Worm (Caenorhabditis elegans) whole organism, L1 larva: ENCODE results near the gene hpo-8.
A peak's percentile ranks its signal among the peaks of the same experiment; 100 is the strongest.

Experiments
- C16A3.4 ChIP-seq: fragments of 150-350 bp; optimal IDR thresholded peaks from 2 replicates; lab custom pipeline; 2014; ENCODE audit warnings: missing biosample characterization, missing genetic modification characterization
- alr-1 ChIP-seq: fragments of 200-800 bp; sonication (Bioruptor generic); optimal IDR thresholded peaks from 2 replicates; lab custom pipeline; 2018; ENCODE audit warnings: borderline replicate concordance, mild to moderate bottlenecking, missing genetic modification characterization, missing compliant biosample characterization
- aly-2 ChIP-seq: fragments of 150-350 bp; optimal IDR thresholded peaks from 2 replicates; lab custom pipeline; 2014; ENCODE audit warnings: missing biosample characterization, missing genetic modification characterization
- blmp-1 ChIP-seq: fragments of 150-350 bp; optimal IDR thresholded peaks from 2 replicates; lab custom pipeline; 2014; ENCODE audit warnings: missing biosample characterization, missing genetic modification characterization
- ceh-8 ChIP-seq: fragments of 200-800 bp; sonication (Bioruptor generic); optimal IDR thresholded peaks from 2 replicates; lab custom pipeline; 2018; ENCODE audit warnings: mild to moderate bottlenecking, missing genetic modification characterization, moderate library complexity, missing compliant biosample characterization
- dsc-1 ChIP-seq: sonication (generic microtip); optimal IDR thresholded peaks from 2 replicates; lab custom pipeline; 2016; ENCODE audit warnings: mild to moderate bottlenecking, missing genetic modification characterization, missing compliant biosample characterization
- efl-1 ChIP-seq, 4 experiments: fragments of 150-350 bp; optimal IDR thresholded peaks in 3 of 4; peaks in 1 of 4; 1 replicate in 1 of 4; 2 replicates in 3 of 4; lab custom pipeline; 2014; ENCODE audit warnings: missing biosample characterization in 2 of 4, missing genetic modification characterization in 2 of 4, missing genetic modification reagents in 2 of 4
- fkh-4 ChIP-seq: sonication (generic microtip); optimal IDR thresholded peaks from 2 replicates; lab custom pipeline; 2016; ENCODE audit warnings: missing compliant biosample characterization, missing genetic modification characterization, borderline replicate concordance
- isw-1 ChIP-seq: fragments of 200-800 bp; sonication (Bioruptor generic); IDR thresholded peaks from 2 replicates; pipeline ENCODE4 v1.3.6; 2022; ENCODE audit warnings: missing genetic modification characterization, missing compliant biosample characterization
- jun-1 ChIP-seq: fragments of 150-350 bp; optimal IDR thresholded peaks from 2 replicates; lab custom pipeline; 2014; ENCODE audit warnings: missing biosample characterization, missing genetic modification reagents, missing genetic modification characterization
- lin-14 ChIP-seq: fragments of 200-800 bp; sonication (Bioruptor generic); optimal IDR thresholded peaks from 2 replicates; lab custom pipeline; 2018; ENCODE audit warnings: mild to moderate bottlenecking, missing genetic modification characterization, moderate library complexity, missing compliant biosample characterization
- lin-39 ChIP-seq: fragments of 150-350 bp; optimal IDR thresholded peaks from 2 replicates; lab custom pipeline; 2014; ENCODE audit warnings: missing biosample characterization, missing genetic modification reagents, missing genetic modification characterization
- mab-9 ChIP-seq: fragments of 200-800 bp; sonication (Bioruptor generic); IDR thresholded peaks from 2 replicates; pipeline ENCODE4 v1.3.6; 2022; ENCODE audit warnings: missing genetic modification reagents, missing genetic modification characterization, missing compliant biosample characterization
- mef-2 ChIP-seq: fragments of 150-350 bp; optimal IDR thresholded peaks from 2 replicates; lab custom pipeline; 2014; ENCODE audit warnings: missing biosample characterization, missing genetic modification characterization
- mep-1 ChIP-seq: fragments of 150-350 bp; optimal IDR thresholded peaks from 2 replicates; lab custom pipeline; 2014; ENCODE audit warnings: missing biosample characterization, missing genetic modification characterization
- nhr-11 ChIP-seq: fragments of 150-350 bp; optimal IDR thresholded peaks from 2 replicates; lab custom pipeline; 2014; ENCODE audit warnings: missing biosample characterization, missing genetic modification characterization
- nhr-19 ChIP-seq: fragments of 200-800 bp; sonication (Bioruptor generic); conservative IDR thresholded peaks from 2 replicates; pipeline ENCODE4 v1.3.6; 2022; ENCODE audit warnings: missing genetic modification characterization, missing compliant biosample characterization
- nhr-71 ChIP-seq: sonication (generic microtip); optimal IDR thresholded peaks from 2 replicates; lab custom pipeline; 2016; ENCODE audit warnings: mild to moderate bottlenecking, missing genetic modification characterization, moderate library complexity, missing compliant biosample characterization
- nhr-77 ChIP-seq: fragments of 150-350 bp; optimal IDR thresholded peaks from 2 replicates; lab custom pipeline; 2014; ENCODE audit warnings: missing biosample characterization, missing genetic modification characterization
- nhr-84 ChIP-seq: sonication (generic microtip); optimal IDR thresholded peaks from 2 replicates; lab custom pipeline; 2017; ENCODE audit warnings: missing biosample characterization, missing genetic modification characterization
- pqm-1 ChIP-seq: sonication (generic microtip); optimal IDR thresholded peaks from 3 replicates; lab custom pipeline; 2017; ENCODE audit warnings: missing biosample characterization, missing genetic modification characterization
- rnt-1 ChIP-seq: sonication (generic microtip); optimal IDR thresholded peaks from 2 replicates; lab custom pipeline; 2016; ENCODE audit warnings: mild to moderate bottlenecking, missing genetic modification characterization, moderate library complexity, missing compliant biosample characterization
- sox-4 ChIP-seq: sonication (generic microtip); optimal IDR thresholded peaks from 2 replicates; lab custom pipeline; 2016; ENCODE audit warnings: missing genetic modification characterization, missing compliant biosample characterization
- sptf-1 ChIP-seq: fragments of 150-350 bp; optimal IDR thresholded peaks from 2 replicates; lab custom pipeline; 2014; ENCODE audit warnings: missing biosample characterization, missing genetic modification characterization
- swsn-7 ChIP-seq: sonication (generic microtip); optimal IDR thresholded peaks from 2 replicates; lab custom pipeline; 2016; ENCODE audit warnings: missing genetic modification characterization, missing compliant biosample characterization
- unc-130 ChIP-seq: fragments of 150-350 bp; optimal IDR thresholded peaks from 2 replicates; lab custom pipeline; 2017; ENCODE audit warnings: missing biosample characterization, missing genetic modification characterization, inconsistent platforms
- unc-86 ChIP-seq: sonication (generic microtip); optimal IDR thresholded peaks from 2 replicates; lab custom pipeline; 2016; ENCODE audit warnings: missing genetic modification characterization, missing compliant biosample characterization
- vab-15 ChIP-seq: sonication (generic microtip); optimal IDR thresholded peaks from 2 replicates; lab custom pipeline; 2017; ENCODE audit warnings: missing genotype, mild to moderate bottlenecking, missing genetic modification characterization, missing compliant biosample characterization
- zag-1 ChIP-seq: fragments of 150-350 bp; optimal IDR thresholded peaks from 2 replicates; lab custom pipeline; 2014; ENCODE audit warnings: missing biosample characterization, missing genetic modification characterization

Gene hpo-8

ce11 chrV:6842437-6842836, 3.3 kb downstream of the hpo-8 start, which contains the start of gene T15B7.1:
T15B7.1 (plus strand) TSS chrV:6842737.
- no peak for TF ChIP-seq lin-39 (tag; lab: Kevin White, UChicago)
- TF ChIP-seq efl-1 (optimal IDR thresholded peaks at IDR 0.05; lab: Kevin White, UChicago): no peak
- TF ChIP-seq efl-1 (GFP tag; optimal IDR thresholded peaks at IDR 0.05 in 1 of 2; lab: Kevin White, UChicago): peak in 1 of 2 experiments; percentile 25

DNA sequence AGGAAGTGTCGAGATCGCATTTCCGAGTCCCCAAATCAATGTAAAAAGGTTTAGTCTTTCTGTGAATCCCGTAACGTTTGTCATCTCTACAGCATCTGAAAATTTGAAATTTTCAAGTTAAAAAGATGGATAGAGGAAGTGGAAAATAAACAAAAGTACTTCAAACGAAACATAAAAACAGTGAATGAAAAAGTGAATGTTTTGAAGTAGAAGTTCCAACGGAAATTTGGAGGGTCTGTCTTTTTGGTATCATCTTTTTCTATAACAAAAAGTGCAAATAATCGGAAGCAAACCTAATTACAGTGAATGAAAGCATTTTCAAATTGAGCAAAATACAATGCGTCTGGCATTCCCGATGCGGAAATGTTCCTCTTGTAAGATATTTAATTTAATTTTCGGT, 7.4 kb downstream of the hpo-8 start, which contains the start of gene lgc-54:
TSS of gene lgc-54 (minus strand) at position 101 of the 400 bp plus-strand sequence.
- TF ChIP-seq ceh-8 (GFP tag; lab: Kevin White, UChicago) (no peak), nhr-77 (no peak), nhr-71 (tag; lab: Kevin White, UChicago) (no peak), vab-15 (tag; lab: Kevin White, UChicago) (no peak), sox-4 (no peak), mep-1 (tag; lab: Kevin White, UChicago) (no peak), fkh-4 (tag; lab: Kevin White, UChicago) (no peak), jun-1 (no peak), C16A3.4 (tag; lab: Kevin White, UChicago) (no peak)

- TF ChIP-seq jun-1 (no peak), mep-1 (tag; lab: Kevin White, UChicago) (no peak), alr-1 (tag; lab: Kevin White, UChicago) (no peak), unc-86 (tag; lab: Kevin White, UChicago) (no peak), aly-2 (tag; lab: Kevin White, UChicago) (no peak), mef-2 (tag; lab: Kevin White, UChicago) (no peak)
- TF ChIP-seq, all 84 proteins: peak for 0
These were observed 15.6 kb downstream of the hpo-8 start, which contains the start of gene gpa-10 for ce11 chrV:6854711-6855110. gpa-10 (minus strand) TSS chrV:6854811.

ce11 chrV:6870004-6870403, 30.9 kb downstream of the hpo-8 start, which contains the start of gene frpr-18:
frpr-18 (plus strand) TSS chrV:6870304.
- TF ChIP-seq sptf-1 (no peak), zag-1 (tag; lab: Kevin White, UChicago) (no peak), pqm-1 (no peak), swsn-7 (no peak), blmp-1 (no peak), nhr-11 (tag; lab: Kevin White, UChicago) (no peak), mab-9 (GFP tag; lab: Robert Waterston, UW) (no peak), nhr-84 (tag; lab: Kevin White, UChicago) (no peak), aly-2 (tag; lab: Kevin White, UChicago) (no peak), unc-130 (no peak), fkh-4 (tag; lab: Kevin White, UChicago) (no peak), sox-4 (no peak), nhr-19 (no peak)

DNA sequence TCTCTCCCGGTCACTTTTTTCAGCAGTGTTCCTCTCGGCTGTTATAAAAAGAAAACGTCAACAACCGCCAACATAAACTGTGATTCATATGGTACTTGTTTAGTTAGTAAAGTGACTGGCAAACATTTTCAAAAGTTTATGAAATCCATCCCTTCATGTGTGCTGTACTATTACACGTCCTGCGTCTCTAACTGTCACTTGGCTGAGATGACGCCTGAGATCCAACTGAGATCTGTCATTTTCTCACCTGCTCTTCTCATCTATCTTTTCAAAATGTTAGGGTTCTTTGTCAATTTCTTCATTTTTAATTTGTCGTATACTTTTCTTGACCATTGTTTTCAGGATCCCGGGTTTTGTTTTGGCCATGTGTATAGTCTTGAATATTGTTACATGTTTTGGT, 35.6 kb downstream of the hpo-8 start:
- TF ChIP-seq isw-1 (no peak), nhr-84 (tag; lab: Kevin White, UChicago) (no peak), rnt-1 (peak; percentile 23)

ce11 chrV:6875795-6876194, 36.7 kb downstream of the hpo-8 start:
- TF ChIP-seq aly-2 (tag; lab: Kevin White, UChicago) (no peak), efl-1 (optimal IDR thresholded peaks at IDR 0.05; lab: Kevin White, UChicago) (no peak), efl-1 (GFP tag; optimal IDR thresholded peaks at IDR 0.05 in 1 of 2; lab: Kevin White, UChicago) (peak in 1 of 2 experiments; percentile 77), lin-14 (GFP tag; lab: Kevin White, UChicago) (peak; percentile 4), dsc-1 (tag; lab: Kevin White, UChicago) (peak; percentile 2)
